Worm (Caenorhabditis elegans): ENCODE measurements around the gene C36C5.4.
A peak's percentile ranks its signal among the peaks of the same experiment; 100 is the strongest.

C36C5.4 gene

DNA sequence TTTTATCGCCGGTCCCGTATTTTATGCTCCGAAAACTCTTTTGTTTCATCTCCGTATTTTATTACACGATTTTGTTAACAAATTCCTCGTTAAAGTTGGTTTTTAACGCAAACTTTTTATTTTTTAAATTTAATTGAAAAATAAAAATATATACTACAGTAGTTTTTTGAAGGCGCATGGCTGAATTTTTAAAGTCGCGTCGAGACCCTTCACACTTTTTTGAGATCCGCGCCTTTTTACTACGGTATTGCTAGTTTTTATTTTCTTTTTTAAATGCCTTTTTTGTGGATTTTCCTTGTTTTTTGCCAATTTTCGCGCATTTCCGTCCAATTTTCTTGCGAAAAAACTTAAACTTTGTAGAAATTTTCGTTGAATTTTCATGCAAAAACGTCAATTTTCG, 38.1 kb downstream of the C36C5.4 start:
- TF ChIP-seq nhr-90 (tag; optimal IDR thresholded peaks at IDR 0.05) (no peak), hmg-20 (GFP tag; IDR thresholded peaks at IDR 0.05) (no peak), rpc-1 (optimal IDR thresholded peaks at IDR 0.05) (no peak), rpc-1 (tag; optimal IDR thresholded peaks at IDR 0.05) (no peak), mes-4 (tag; optimal IDR thresholded peaks at IDR 0.05) (no peak), lsl-1 (GFP tag; optimal IDR thresholded peaks at IDR 0.05) (peak; percentile 98), hlh-26 (GFP tag; conservative IDR thresholded peaks at IDR 0.05) (no peak), somi-1 (GFP tag; optimal IDR thresholded peaks at IDR 0.05) (no peak), nfya-1 (tag; optimal IDR thresholded peaks at IDR 0.05; ENCODE audit: borderline replicate concordance, insufficient read depth) (no peak), nhr-120 (GFP tag; IDR thresholded peaks at IDR 0.05) (no peak), atf-7 (tag; optimal IDR thresholded peaks at IDR 0.05) (no peak), fkh-3 (tag; optimal IDR thresholded peaks at IDR 0.05) (no peak), madf-10 (tag; optimal IDR thresholded peaks at IDR 0.05) (no peak), lir-1 (GFP tag; conservative IDR thresholded peaks at IDR 0.05) (no peak), bed-2 (GFP tag; IDR thresholded peaks at IDR 0.05) (no peak), Y53G8AR.9 (GFP tag; conservative IDR thresholded peaks at IDR 0.05) (no peak), lin-54 (GFP tag; optimal IDR thresholded peaks at IDR 0.05) (peak; percentile 52), ceh-27 (GFP tag; optimal IDR thresholded peaks at IDR 0.05) (no peak), Y95B8A.8 (GFP tag; IDR thresholded peaks at IDR 0.05) (no peak), sptf-2 (GFP tag; optimal IDR thresholded peaks at IDR 0.05) (no peak), madf-8 (GFP tag; conservative IDR thresholded peaks at IDR 0.05) (peak; percentile 91), sdz-38 (tag; optimal IDR thresholded peaks at IDR 0.05) (no peak), madf-6 (GFP tag; IDR thresholded peaks at IDR 0.05) (peak; percentile 97), ztf-28 (GFP tag; IDR thresholded peaks at IDR 0.05) (no peak), madf-3 (GFP tag; IDR thresholded peaks at IDR 0.05) (no peak), sea-2 (GFP tag; IDR thresholded peaks at IDR 0.05) (no peak), nhr-80 (tag; optimal IDR thresholded peaks at IDR 0.05) (no peak), T07F8.4 (tag; optimal IDR thresholded peaks at IDR 0.05) (no peak), tbp1 (GFP tag; optimal IDR thresholded peaks at IDR 0.05) (peak; percentile 26), die-1 (tag; optimal IDR thresholded peaks at IDR 0.05) (no peak), mxl-1 (tag; optimal IDR thresholded peaks at IDR 0.05) (no peak), Y53F4B.3 (GFP tag; IDR thresholded peaks at IDR 0.05) (no peak), aptf-3 (GFP tag; IDR thresholded peaks at IDR 0.05) (no peak), let-607 (tag; optimal IDR thresholded peaks at IDR 0.05) (no peak), B0261.1 (tag; optimal IDR thresholded peaks at IDR 0.05) (no peak), unc-130 (GFP tag; optimal IDR thresholded peaks at IDR 0.05) (no peak), hsf-1 (GFP tag; IDR thresholded peaks at IDR 0.05) (no peak), Y56A3A.18 (GFP tag; IDR thresholded peaks at IDR 0.05) (no peak), tbx-9 (tag; optimal IDR thresholded peaks at IDR 0.05; ENCODE audit: borderline replicate concordance) (no peak), D2030.7 (GFP tag; IDR thresholded peaks at IDR 0.05) (peak; percentile 82), snpc-1.3 (tag; optimal IDR thresholded peaks at IDR 0.05; ENCODE audit: insufficient read depth) (no peak), attf-5 (GFP tag; optimal IDR thresholded peaks at IDR 0.05) (no peak), zim-3 (tag; optimal IDR thresholded peaks at IDR 0.05) (no peak), lin-35 (GFP tag; optimal IDR thresholded peaks at IDR 0.05) (peak in 1 of 3 experiments; percentile 33), ccch-3 (GFP tag; optimal IDR thresholded peaks at IDR 0.05) (no peak), ztf-22 (GFP tag; optimal IDR thresholded peaks at IDR 0.05) (no peak), gei-17 (GFP tag; optimal IDR thresholded peaks at IDR 0.05) (no peak), B0035.1 (tag; optimal IDR thresholded peaks at IDR 0.05) (no peak), ztf-26 (tag; optimal IDR thresholded peaks at IDR 0.05) (no peak), repo-1 (tag; optimal IDR thresholded peaks at IDR 0.05) (no peak)

Measured in whole organism, young adult.